Fruit fly (Drosophila melanogaster) whole organism, embryonic: ENCODE data around the gene CG31551.
A peak's percentile ranks its signal among the peaks of the same experiment; 100 is the strongest.

ENCODE experiments used
- B-H1 ChIP-seq: fragments of 200-800 bp; sonication (Bioruptor generic); IDR thresholded peaks from 3 replicates; pipeline ENCODE4 v1.3.6; 2022; ENCODE audit warnings: missing biosample characterization, missing genetic modification characterization
- CG10267 ChIP-seq: fragments of 200-800 bp; sonication (Bioruptor generic); optimal IDR thresholded peaks from 2 replicates; lab custom pipeline; 2018; ENCODE audit warnings: missing biosample characterization, mild to moderate bottlenecking, missing genetic modification characterization, moderate library complexity
- CG10654 ChIP-seq: fragments of 200-800 bp; sonication (Bioruptor generic); optimal IDR thresholded peaks from 2 replicates; lab custom pipeline; 2016; ENCODE audit warnings: missing biosample characterization, missing genetic modification characterization
- CG12219 ChIP-seq: fragments of 200-800 bp; sonication (Bioruptor generic); optimal IDR thresholded peaks from 3 replicates; lab custom pipeline; 2018; ENCODE audit warnings: missing biosample characterization, mild to moderate bottlenecking, missing genetic modification characterization
- CG12942 ChIP-seq: fragments of 200-800 bp; sonication (Bioruptor generic); optimal IDR thresholded peaks from 3 replicates; lab custom pipeline; 2016; ENCODE audit warnings: missing biosample characterization, missing genetic modification characterization
- CG17359 ChIP-seq: fragments of 200-800 bp; sonication (Bioruptor generic); optimal IDR thresholded peaks from 3 replicates; lab custom pipeline; 2018; ENCODE audit warnings: missing biosample characterization, mild to moderate bottlenecking, missing genetic modification characterization, moderate library complexity
- CG2889 ChIP-seq: fragments of 200-800 bp; sonication (Bioruptor generic); IDR thresholded peaks from 3 replicates; pipeline ENCODE4 v1.3.6; 2022; ENCODE audit warnings: missing biosample characterization, missing genetic modification characterization
- CG31224 ChIP-seq: fragments of 200-800 bp; sonication (Bioruptor generic); IDR thresholded peaks from 2 replicates; pipeline ENCODE4 v1.3.6; 2022; ENCODE audit warnings: missing biosample characterization, missing genetic modification characterization
- CG3163 ChIP-seq: fragments of 200-800 bp; sonication (Bioruptor generic); optimal IDR thresholded peaks from 3 replicates; lab custom pipeline; 2016; ENCODE audit warnings: missing biosample characterization, missing genetic modification characterization
- CG34422 ChIP-seq: fragments of 200-800 bp; sonication (Bioruptor generic); IDR thresholded peaks from 3 replicates; pipeline ENCODE4 v1.3.6; 2022; ENCODE audit warnings: missing biosample characterization, missing genetic modification characterization
- CG4404 ChIP-seq: fragments of 200-800 bp; sonication (Bioruptor generic); IDR thresholded peaks from 2 replicates; pipeline ENCODE4 v1.3.6; 2022; ENCODE audit warnings: missing biosample characterization, missing genetic modification characterization
- CG6689 ChIP-seq: fragments of 200-800 bp; sonication (Bioruptor generic); IDR thresholded peaks from 2 replicates; pipeline ENCODE4 v1.3.6; 2022; ENCODE audit warnings: missing biosample characterization, missing genetic modification characterization
- CG6791 ChIP-seq: fragments of 200-800 bp; sonication (Bioruptor generic); IDR thresholded peaks from 3 replicates; pipeline ENCODE4 v1.3.6; 2022; ENCODE audit warnings: missing biosample characterization, missing genetic modification characterization; ENCODE audit not compliant: partially characterized antibody
- CG8388 ChIP-seq: fragments of 200-800 bp; sonication (Bioruptor generic); optimal IDR thresholded peaks from 2 replicates; lab custom pipeline; 2019; ENCODE audit warnings: missing biosample characterization, mild to moderate bottlenecking, missing genetic modification characterization, moderate library complexity
- CG8765 ChIP-seq: fragments of 200-800 bp; sonication (Bioruptor generic); IDR thresholded peaks from 2 replicates; pipeline ENCODE4 v1.3.6; 2022; ENCODE audit warnings: missing biosample characterization, missing genetic modification characterization
- CG9609 ChIP-seq: fragments of 200-800 bp; sonication (Bioruptor generic); optimal IDR thresholded peaks from 3 replicates; lab custom pipeline; 2016; ENCODE audit warnings: missing biosample characterization, missing genetic modification characterization
- Drgx ChIP-seq: fragments of 200-800 bp; sonication (Bioruptor generic); IDR thresholded peaks from 2 replicates; pipeline ENCODE4 v1.3.6; 2022; ENCODE audit warnings: missing biosample characterization, missing genetic modification characterization
- Eip74EF ChIP-seq, 2 experiments: fragments of 200-800 bp in 1 of 2; fragments of >200 bp in 1 of 2; sonication (Bioruptor generic) in 1 of 2; optimal IDR thresholded peaks; 2 replicates each; lab custom pipeline; 2017 to 2019; ENCODE audit warnings: missing biosample characterization in 2 of 2, missing genetic modification characterization in 2 of 2, mild to moderate bottlenecking in 1 of 2, moderate library complexity in 1 of 2
- H2.0 ChIP-seq: fragments of 200-800 bp; sonication (Bioruptor generic); IDR thresholded peaks from 2 replicates; pipeline ENCODE4 v1.3.6; 2022; ENCODE audit warnings: missing biosample characterization, missing genetic modification characterization
- Lim3 ChIP-seq: fragments of 200-800 bp; sonication (Bioruptor generic); IDR thresholded peaks from 2 replicates; pipeline ENCODE4 v1.3.6; 2022; ENCODE audit warnings: missing biosample characterization, missing genetic modification characterization
- MESR4 ChIP-seq: fragments of 200-800 bp; sonication (Bioruptor generic); optimal IDR thresholded peaks from 2 replicates; lab custom pipeline; 2018; ENCODE audit warnings: missing biosample characterization, mild to moderate bottlenecking, missing genetic modification characterization, moderate library complexity
- Myb ChIP-seq: fragments of 200-800 bp; sonication (Bioruptor generic); optimal IDR thresholded peaks from 2 replicates; lab custom pipeline; 2016; ENCODE audit warnings: missing biosample characterization, missing genetic modification characterization
- Oaz ChIP-seq: fragments of 200-800 bp; sonication (Bioruptor generic); IDR thresholded peaks from 2 replicates; pipeline ENCODE4 v1.3.6; 2022; ENCODE audit warnings: missing biosample characterization, missing genetic modification characterization
- Poxn ChIP-seq: fragments of 200-800 bp; sonication (Bioruptor generic); IDR thresholded peaks from 2 replicates; pipeline ENCODE4 v1.3.6; 2022; ENCODE audit warnings: missing biosample characterization, missing genetic modification characterization
- Xbp1 ChIP-seq: fragments of 200-800 bp; sonication (Bioruptor generic); optimal IDR thresholded peaks from 3 replicates; lab custom pipeline; 2016; ENCODE audit warnings: missing biosample characterization, mild to moderate bottlenecking, missing genetic modification characterization
- bigmax ChIP-seq: fragments of 200-800 bp; sonication (Bioruptor generic); optimal IDR thresholded peaks from 2 replicates; lab custom pipeline; 2018; ENCODE audit warnings: missing biosample characterization, mild to moderate bottlenecking, missing genetic modification characterization
- da ChIP-seq: fragments of 200-800 bp; sonication (Bioruptor generic); optimal IDR thresholded peaks from 2 replicates; lab custom pipeline; 2016; ENCODE audit warnings: missing biosample characterization, missing genetic modification characterization
- dpn ChIP-seq, 2 experiments: fragments of 200-800 bp; sonication (Bioruptor generic); optimal IDR thresholded peaks; 3 replicates each; lab custom pipeline; 2016; ENCODE audit warnings: missing biosample characterization in 2 of 2, missing genetic modification characterization in 2 of 2
- dysf ChIP-seq: fragments of 200-800 bp; sonication (Bioruptor generic); IDR thresholded peaks from 3 replicates; pipeline ENCODE4 v1.3.6; 2022; ENCODE audit warnings: missing biosample characterization, missing genetic modification characterization
- fd3F ChIP-seq: fragments of 200-800 bp; sonication (Bioruptor generic); optimal IDR thresholded peaks from 2 replicates; lab custom pipeline; 2018; ENCODE audit warnings: missing biosample characterization, mild to moderate bottlenecking, missing genetic modification characterization, moderate library complexity
- fd64A ChIP-seq: fragments of 200-800 bp; sonication (Bioruptor generic); optimal IDR thresholded peaks from 3 replicates; lab custom pipeline; 2018; ENCODE audit warnings: missing biosample characterization, mild to moderate bottlenecking, missing genetic modification characterization
- hth ChIP-seq: fragments of >200 bp; optimal IDR thresholded peaks from 2 replicates; lab custom pipeline; 2017; ENCODE audit warnings: inconsistent platforms
- jumu ChIP-seq: fragments of 200-800 bp; sonication (Bioruptor generic); optimal IDR thresholded peaks from 3 replicates; lab custom pipeline; 2016; ENCODE audit warnings: missing biosample characterization, missing genetic modification characterization
- kni ChIP-seq: fragments of 200-800 bp; sonication (Bioruptor generic); optimal IDR thresholded peaks from 3 replicates; lab custom pipeline; 2017; ENCODE audit warnings: mild to moderate bottlenecking, missing biosample characterization, missing genetic modification reagents, missing genetic modification characterization
- luna ChIP-seq: fragments of 200-800 bp; sonication (Bioruptor generic); optimal IDR thresholded peaks from 2 replicates; lab custom pipeline; 2016; ENCODE audit warnings: missing biosample characterization, missing genetic modification characterization
- nom ChIP-seq: fragments of 200-800 bp; sonication (Bioruptor generic); optimal IDR thresholded peaks from 2 replicates; lab custom pipeline; 2017; ENCODE audit warnings: missing biosample characterization, missing genetic modification characterization, mild to moderate bottlenecking, moderate library complexity, missing genetic modification reagents
- onecut ChIP-seq: fragments of 200-800 bp; sonication (Bioruptor generic); IDR thresholded peaks from 2 replicates; pipeline ENCODE4 v1.3.6; 2022; ENCODE audit warnings: missing biosample characterization, missing genetic modification characterization
- org-1 ChIP-seq: fragments of 200-800 bp; sonication (Bioruptor generic); optimal IDR thresholded peaks from 2 replicates; lab custom pipeline; 2017; ENCODE audit warnings: missing biosample characterization, missing genetic modification characterization
- p53 ChIP-seq: fragments of 200-800 bp; sonication (Bioruptor generic); optimal IDR thresholded peaks from 2 replicates; lab custom pipeline; 2016; ENCODE audit warnings: missing biosample characterization, missing genetic modification characterization
- pros ChIP-seq: fragments of 200-800 bp; sonication (Bioruptor generic); optimal IDR thresholded peaks from 3 replicates; lab custom pipeline; 2019; ENCODE audit warnings: missing biosample characterization, mild to moderate bottlenecking, missing genetic modification characterization, moderate library complexity
- sc ChIP-seq, 3 experiments: fragments of >200 bp in 2 of 3; fragments of 200-800 bp in 1 of 3; sonication (Bioruptor generic) in 1 of 3; optimal IDR thresholded peaks; 2 replicates in 2 of 3; 3 replicates in 1 of 3; lab custom pipeline; 2017; ENCODE audit warnings: mild to moderate bottlenecking in 1 of 3, missing biosample characterization in 1 of 3, missing genetic modification characterization in 1 of 3, missing genetic modification reagents in 1 of 3
- ssp ChIP-seq: fragments of 200-800 bp; sonication (Bioruptor generic); IDR thresholded peaks from 2 replicates; pipeline ENCODE4 v1.3.6; 2022; ENCODE audit warnings: missing biosample characterization, missing genetic modification characterization
- tll ChIP-seq, 2 experiments: fragments of 200-800 bp in 1 of 2; fragments of >200 bp in 1 of 2; sonication (Bioruptor generic) in 1 of 2; optimal IDR thresholded peaks; 2 replicates each; lab custom pipeline; 2017 to 2019; ENCODE audit warnings: missing biosample characterization in 2 of 2, missing genetic modification characterization in 2 of 2, mild to moderate bottlenecking in 1 of 2, moderate library complexity in 1 of 2
- toy ChIP-seq: fragments of 200-800 bp; sonication (Bioruptor generic); IDR thresholded peaks from 2 replicates; pipeline ENCODE4 v1.3.6; 2022; ENCODE audit warnings: missing biosample characterization, missing genetic modification characterization
- trem ChIP-seq: fragments of 200-800 bp; optimal IDR thresholded peaks from 3 replicates; lab custom pipeline; 2019; ENCODE audit warnings: missing biosample characterization, mild to moderate bottlenecking, missing genetic modification characterization, moderate library complexity
- ttk ChIP-seq: fragments of 200-800 bp; sonication (Bioruptor generic); IDR thresholded peaks from 2 replicates; pipeline ENCODE4 v2.1.2; 2022; ENCODE audit warnings: missing biosample characterization, missing genetic modification characterization
- unpg ChIP-seq: fragments of 200-800 bp; sonication (Bioruptor generic); optimal IDR thresholded peaks from 3 replicates; lab custom pipeline; 2018; ENCODE audit warnings: missing biosample characterization, mild to moderate bottlenecking, missing genetic modification characterization, moderate library complexity
- yki ChIP-seq: fragments of >200 bp; optimal IDR thresholded peaks from 3 replicates; lab custom pipeline; 2018
- zf30C ChIP-seq: fragments of 200-800 bp; sonication (Bioruptor generic); optimal IDR thresholded peaks from 3 replicates; lab custom pipeline; 2018; ENCODE audit warnings: missing biosample characterization, mild to moderate bottlenecking, missing genetic modification characterization

The CG31551 gene

DNA sequence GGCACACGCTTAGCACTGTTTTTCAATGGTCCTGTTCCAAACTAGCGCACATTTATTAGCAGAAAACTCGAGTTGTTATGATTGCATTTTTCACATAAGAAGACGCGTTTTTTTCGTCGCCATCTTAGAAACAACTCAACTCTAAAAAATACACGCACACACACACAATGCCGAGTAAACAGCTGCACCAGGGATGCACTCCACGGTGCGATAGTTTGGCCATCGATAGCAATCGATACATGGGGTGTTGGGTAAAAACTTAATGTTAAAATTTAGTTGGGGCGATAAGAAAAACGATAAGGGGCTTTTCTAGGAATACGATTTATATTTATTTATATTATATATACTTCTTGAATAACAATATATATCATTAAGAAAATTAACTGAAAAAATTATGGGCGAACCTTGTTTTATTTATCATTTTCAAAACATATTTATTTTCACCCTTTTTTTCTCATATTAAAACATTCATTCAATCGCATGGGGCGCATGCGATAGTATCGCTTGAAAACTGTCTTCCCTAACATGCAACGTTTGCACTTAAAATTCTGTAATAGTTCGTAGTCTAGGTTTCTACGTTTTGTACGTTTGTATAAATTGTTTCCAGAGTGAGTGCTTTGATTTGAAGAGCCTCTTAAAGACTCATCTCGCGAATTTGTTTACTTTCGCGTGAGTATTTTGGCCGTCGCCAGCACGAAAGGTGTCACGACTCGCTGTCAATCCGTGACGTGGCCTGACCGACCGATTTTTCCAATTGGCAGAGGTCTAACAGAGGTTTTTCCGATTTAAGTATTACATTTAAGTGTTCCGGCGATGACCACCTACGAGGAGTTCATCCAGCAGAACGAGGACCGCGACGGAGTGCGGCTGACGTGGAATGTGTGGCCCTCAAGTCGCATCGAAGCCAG is 21.2 kb downstream of the CG31551 start, which contains the start of the genes MTA1-like and Sec23 (continued):
- TF ChIP-seq CG6791 (GFP tag; lab: Robert Waterston, UW): peak; percentile 93
- peak; percentile 80 for TF ChIP-seq CG10267 (tag; lab: Kevin White, UChicago)
- no peak for TF ChIP-seq luna (GFP tag; lab: Kevin White, UChicago)
- no peak for TF ChIP-seq p53 (GFP tag; lab: Kevin White, UChicago)
- no peak for TF ChIP-seq CG12219 (GFP tag; lab: Kevin White, UChicago)
- peak; percentile 5; the same call in 1 of the 2 replicates for TF ChIP-seq CG31224 (GFP tag; lab: Robert Waterston, UW)
- peak; percentile 29 for TF ChIP-seq unpg (GFP tag; lab: Kevin White, UChicago)
- TF ChIP-seq CG8388 (GFP tag; lab: Kevin White, UChicago): peak; percentile 28
- TF ChIP-seq CG8765: no peak; the same call in 1 of the 2 replicates
- TF ChIP-seq CG10654 (GFP tag; lab: Kevin White, UChicago): peak; percentile 44
- no peak for TF ChIP-seq Poxn
- TF ChIP-seq sc (optimal IDR thresholded peaks at IDR 0.05; lab: Kevin White, UChicago): no peak
- peak; percentile 35 for TF ChIP-seq sc (GFP tag; optimal IDR thresholded peaks at IDR 0.05; lab: Kevin White, UChicago)
- TF ChIP-seq H2.0 (GFP tag; lab: Robert Waterston, UW): no peak
- peak; percentile 76 for TF ChIP-seq Xbp1 (GFP tag; lab: Kevin White, UChicago)
- no peak for TF ChIP-seq Drgx (GFP tag; lab: Robert Waterston, UW)
- peak; percentile 86 for TF ChIP-seq MESR4 (GFP tag; lab: Kevin White, UChicago)
- TF ChIP-seq Lim3 (GFP tag; lab: Robert Waterston, UW): no peak
- peak; percentile 75 for TF ChIP-seq trem
- TF ChIP-seq CG12942 (GFP tag; lab: Kevin White, UChicago): peak; percentile 52
- peak; percentile 97 for TF ChIP-seq pros (GFP tag; lab: Kevin White, UChicago)
- no peak for TF ChIP-seq da
- no peak for TF ChIP-seq jumu (GFP tag; lab: Kevin White, UChicago)
- no peak for TF ChIP-seq B-H1
- no peak for TF ChIP-seq Oaz (GFP tag; lab: Robert Waterston, UW)
- TF ChIP-seq yki (lab: Kevin White, UChicago): no peak
- TF ChIP-seq CG17359: peak; percentile 16
- no peak for TF ChIP-seq Myb (GFP tag; lab: Kevin White, UChicago)
- peak; percentile 35; the same call in 1 of the 2 replicates for TF ChIP-seq CG4404 (GFP tag; lab: Robert Waterston, UW)
- TF ChIP-seq tll (GFP tag; optimal IDR thresholded peaks at IDR 0.05; lab: Kevin White, UChicago): no peak
- peak; percentile 77 for TF ChIP-seq CG6689 (GFP tag; lab: Robert Waterston, UW)
- TF ChIP-seq org-1 (GFP tag; lab: Kevin White, UChicago): no peak
- no peak for TF ChIP-seq bigmax (GFP tag; lab: Kevin White, UChicago)
- TF ChIP-seq toy: no peak
- TF ChIP-seq CG34422 (GFP tag; lab: Robert Waterston, UW): 0 out of 3 replicates have a peak, but pooled peaks have one; percentile 52
- no peak for TF ChIP-seq CG3163 (GFP tag; lab: Kevin White, UChicago)
- peak; percentile 17; the same call in 1 of the 3 replicates for TF ChIP-seq dysf (GFP tag; lab: Robert Waterston, UW)
- no peak for TF ChIP-seq fd64A
- peak; percentile 22 for TF ChIP-seq CG9609 (GFP tag; lab: Kevin White, UChicago)
- TF ChIP-seq hth (lab: Kevin White, UChicago): no peak
- peak; percentile 14 for TF ChIP-seq kni (GFP tag; lab: Kevin White, UChicago)
- TF ChIP-seq ssp (GFP tag; lab: Robert Waterston, UW): peak; percentile 49; the same call in 1 of the 2 replicates
- peak; percentile 37; the same call in 1 of the 2 replicates for TF ChIP-seq ttk (GFP tag; lab: Robert Waterston, UW)
- peak; percentile 42 to 58 for TF ChIP-seq dpn (GFP tag; optimal IDR thresholded peaks at IDR 0.05; lab: Kevin White, UChicago)
- TF ChIP-seq zf30C (GFP tag; lab: Kevin White, UChicago): no peak
- no peak for TF ChIP-seq Eip74EF (GFP tag; optimal IDR thresholded peaks at IDR 0.05; lab: Kevin White, UChicago)
- TF ChIP-seq fd3F (GFP tag; lab: Kevin White, UChicago): no peak
- no peak for TF ChIP-seq nom (GFP tag; lab: Kevin White, UChicago)
- TF ChIP-seq CG2889 (GFP tag; lab: Robert Waterston, UW): no peak
- 0 out of 2 replicates have a peak, but pooled peaks have one; percentile 4 for TF ChIP-seq onecut (GFP tag; lab: Robert Waterston, UW)
